Worm (Caenorhabditis elegans) whole organism, late embryonic: ENCODE data around the gene akap-1.

ENCODE experiments used
- ama-1 ChIP-seq: fragments of 150-350 bp; optimal IDR thresholded peaks from 2 replicates; lab custom pipeline; 2014
- elt-2 ChIP-seq: sonication (generic microtip); optimal IDR thresholded peaks from 2 replicates; lab custom pipeline; 2016; ENCODE audit warnings: missing genetic modification reagents, missing genetic modification characterization, missing compliant biosample characterization
- sox-4 ChIP-seq: sonication (generic microtip); optimal IDR thresholded peaks from 2 replicates; lab custom pipeline; 2017; ENCODE audit warnings: mild to moderate bottlenecking, missing genetic modification characterization, inconsistent platforms, missing compliant biosample characterization
- zip-5 ChIP-seq: sonication (generic microtip); optimal IDR thresholded peaks from 2 replicates; lab custom pipeline; 2016; ENCODE audit warnings: missing genetic modification characterization, missing compliant biosample characterization

ce11 chrIII:6411914-6412313, 58.7 kb downstream of the akap-1 start, which contains the start of gene C05D11.5:
- no peak for TF ChIP-seq elt-2 (tag; lab: Kevin White, UChicago)
- no peak for TF ChIP-seq zip-5 (tag; lab: Kevin White, UChicago)
- TF ChIP-seq ama-1 = no peak
- no peak for TF ChIP-seq sox-4
